Fruit fly (Drosophila melanogaster) Kc167 (cell line): Measurements from ENCODE around the gene CG13380.

Source experiments
- Myc ChIP-seq: fragments of >200 bp; optimal IDR thresholded peaks from 2 replicates; lab custom pipeline; 2017; ENCODE audit warnings: missing external identifiers
- insv ChIP-seq: fragments of >200 bp; optimal IDR thresholded peaks from 3 replicates; lab custom pipeline; 2018; ENCODE audit warnings: missing external identifiers
- psq ChIP-seq: fragments of >200 bp; optimal IDR thresholded peaks from 2 replicates; lab custom pipeline; 2017; ENCODE audit warnings: missing external identifiers
- ttk ChIP-seq: sonication (Bioruptor generic); optimal IDR thresholded peaks from 2 replicates; lab custom pipeline; 2017; ENCODE audit warnings: missing external identifiers

DNA sequence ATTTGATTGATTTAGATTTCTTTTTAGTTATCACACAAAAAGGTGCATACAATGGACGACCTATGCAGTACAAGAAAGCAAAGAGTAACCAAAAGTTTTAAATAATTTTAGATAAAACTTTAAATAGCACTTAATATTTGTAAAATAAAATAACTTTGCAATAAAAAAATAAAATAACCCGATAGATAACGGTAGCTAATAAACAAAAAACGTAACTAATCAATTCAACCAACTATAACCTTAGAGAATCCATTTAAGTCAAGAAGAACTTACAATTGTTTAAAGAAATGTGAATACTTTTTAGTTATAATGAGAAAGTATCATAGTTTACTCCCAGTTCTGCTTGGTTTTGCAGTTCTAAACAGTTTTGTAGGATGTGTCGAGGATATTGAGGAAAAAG, 8.4 kb downstream of the CG13380 start, which contains the start of gene CG32201:
- TF ChIP-seq psq, result no peak
- TF ChIP-seq ttk (lab: Kevin White, UChicago), result no peak
- TF ChIP-seq Myc, result no peak
- TF ChIP-seq insv (lab: Kevin White, UChicago), result no peak
